Worm (Caenorhabditis elegans) whole organism, L3 larva: ENCODE measurements around the gene F52C9.3.

Experiments used
- aly-2 ChIP-seq: fragments of 150-350 bp; optimal IDR thresholded peaks from 2 replicates; lab custom pipeline; 2014; ENCODE audit warnings: missing biosample characterization, missing genetic modification characterization
- egl-27 ChIP-seq: sonication (generic microtip); optimal IDR thresholded peaks from 4 replicates; lab custom pipeline; 2017; ENCODE audit warnings: missing biosample characterization, missing genetic modification reagents, missing genetic modification characterization
- elt-3 ChIP-seq, 3 experiments: fragments of 150-350 bp in 1 of 3; sonication (generic microtip) in 2 of 3; optimal IDR thresholded peaks; 2 replicates in 2 of 3; 4 replicates in 1 of 3; lab custom pipeline; 2014 to 2017; ENCODE audit warnings: missing biosample characterization in 3 of 3, missing genetic modification characterization in 3 of 3
- lin-39 ChIP-seq: fragments of 150-350 bp; optimal IDR thresholded peaks from 2 replicates; lab custom pipeline; 2018; ENCODE audit warnings: missing biosample characterization, missing genetic modification reagents, missing genetic modification characterization
- nhr-11 ChIP-seq: fragments of 150-350 bp; optimal IDR thresholded peaks from 2 replicates; lab custom pipeline; 2014; ENCODE audit warnings: missing biosample characterization, missing genetic modification characterization
- nhr-12 ChIP-seq: fragments of 150-350 bp; optimal IDR thresholded peaks from 2 replicates; lab custom pipeline; 2014; ENCODE audit warnings: missing biosample characterization, missing genetic modification characterization
- nhr-237 ChIP-seq: fragments of 150-350 bp; optimal IDR thresholded peaks from 2 replicates; lab custom pipeline; 2014; ENCODE audit warnings: missing biosample characterization, missing genetic modification characterization
- nhr-25 ChIP-seq: sonication (generic microtip); optimal IDR thresholded peaks from 2 replicates; lab custom pipeline; 2017; ENCODE audit warnings: missing biosample characterization, missing genetic modification characterization
- nhr-76 ChIP-seq: fragments of 150-350 bp; sonication (generic microtip); optimal IDR thresholded peaks from 5 replicates; lab custom pipeline; 2014; ENCODE audit warnings: missing biosample characterization, missing genetic modification characterization
- unc-62 ChIP-seq: fragments of 150-350 bp; sonication (generic microtip); optimal IDR thresholded peaks from 4 replicates; lab custom pipeline; 2014; ENCODE audit warnings: missing biosample characterization, missing genetic modification reagents, missing genetic modification characterization
- ztf-4 ChIP-seq: fragments of 150-350 bp; optimal IDR thresholded peaks from 2 replicates; lab custom pipeline; 2014; ENCODE audit warnings: missing biosample characterization, missing genetic modification characterization

- no peak for TF ChIP-seq elt-3 (tag; optimal IDR thresholded peaks at IDR 0.05; lab: Kevin White, UChicago)
- no peak for TF ChIP-seq nhr-11 (tag; lab: Kevin White, UChicago)
- no peak for TF ChIP-seq ztf-4 (tag; lab: Kevin White, UChicago)
- no peak for TF ChIP-seq aly-2
- no peak for TF ChIP-seq lin-39 (tag; lab: Kevin White, UChicago)
- no peak for TF ChIP-seq nhr-237 (tag; lab: Kevin White, UChicago)
- no peak for TF ChIP-seq unc-62 (GFP tag; lab: Kevin White, UChicago)
- no peak for TF ChIP-seq nhr-25 (tag; lab: Kevin White, UChicago)
- TF ChIP-seq nhr-76, result no peak
- no peak for TF ChIP-seq egl-27 (tag; lab: Kevin White, UChicago)
- no peak for TF ChIP-seq nhr-12 (tag; lab: Kevin White, UChicago)
Observed at ce11 chrIII:5340530-5340929, 18.8 kb downstream of the F52C9.3 start.
